Worm (Caenorhabditis elegans) whole organism, midembryonic: ENCODE results near the gene F54H12.4.

Experiments used
- flt-1 ChIP-seq: fragments of 200-800 bp; sonication (Bioruptor generic); IDR thresholded peaks from 2 replicates; pipeline ENCODE4 v1.3.6; 2022; ENCODE audit warnings: missing genetic modification characterization, missing compliant biosample characterization
- klf-2 ChIP-seq: fragments of 200-800 bp; sonication (Bioruptor generic); conservative IDR thresholded peaks from 2 replicates; pipeline ENCODE4 v1.3.6; 2022; ENCODE audit warnings: missing genetic modification reagents, missing genetic modification characterization, missing compliant biosample characterization
- ref-1 ChIP-seq: fragments of 200-800 bp; sonication (Bioruptor generic); conservative IDR thresholded peaks from 2 replicates; pipeline ENCODE4 v1.3.6; 2022; ENCODE audit warnings: missing genetic modification reagents, missing genetic modification characterization, missing compliant biosample characterization
- tab-1 ChIP-seq: fragments of 200-800 bp; sonication (Bioruptor generic); IDR thresholded peaks from 2 replicates; pipeline ENCODE4 v1.3.6; 2022; ENCODE audit warnings: missing genetic modification characterization, missing compliant biosample characterization

DNA sequence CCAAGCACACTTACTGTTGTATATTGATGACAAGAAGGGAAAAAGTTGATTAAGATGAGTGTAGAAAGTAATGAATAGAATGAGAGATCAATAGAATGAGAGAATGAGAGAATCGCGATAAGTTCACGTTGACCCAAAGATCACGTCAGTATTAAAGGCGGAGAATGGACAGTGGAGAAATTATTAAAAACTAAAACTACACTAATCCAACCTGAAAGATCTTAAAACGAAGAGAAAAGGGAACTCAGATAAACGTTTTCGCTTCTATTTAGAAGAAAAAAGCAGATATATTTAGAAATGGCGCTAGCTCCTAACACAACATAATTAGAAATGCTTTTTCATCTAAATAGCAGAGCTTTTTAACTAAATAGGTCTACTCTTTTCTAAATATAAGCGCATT, 9.3 kb downstream of the F54H12.4 start, which contains the start of gene let-754:
- no peak for TF ChIP-seq tab-1 (GFP tag; lab: Robert Waterston, UW)
- no peak for TF ChIP-seq ref-1
- no peak for TF ChIP-seq klf-2 (GFP tag; lab: Robert Waterston, UW)
- TF ChIP-seq flt-1 (GFP tag; lab: Robert Waterston, UW): no peak
